Fruit fly (Drosophila melanogaster) whole organism, adult: ENCODE data around the gene CG31140.

Experiments used
- CG12768 ChIP-seq: fragments of 200-800 bp; sonication (Bioruptor generic); optimal IDR thresholded peaks from 2 replicates; lab custom pipeline; 2017; ENCODE audit warnings: missing biosample characterization, missing genetic modification characterization, mild to moderate bottlenecking, moderate library complexity, missing genetic modification reagents
- CG33017 ChIP-seq: fragments of 200-800 bp; sonication (Bioruptor generic); optimal IDR thresholded peaks from 2 replicates; lab custom pipeline; 2018; ENCODE audit warnings: missing biosample characterization, mild to moderate bottlenecking, missing genetic modification characterization, moderate library complexity
- Clk ChIP-seq: fragments of 200-800 bp; sonication (Bioruptor generic); optimal IDR thresholded peaks from 2 replicates; lab custom pipeline; 2017; ENCODE audit warnings: missing biosample characterization, missing genetic modification characterization
- ovo ChIP-seq: fragments of 200-800 bp; sonication (Bioruptor generic); optimal IDR thresholded peaks from 2 replicates; lab custom pipeline; 2016; ENCODE audit warnings: missing biosample characterization, missing genetic modification characterization
- tj ChIP-seq: fragments of 200-800 bp; sonication (Bioruptor generic); optimal IDR thresholded peaks from 3 replicates; lab custom pipeline; 2017; ENCODE audit warnings: missing biosample characterization, mild to moderate bottlenecking, missing genetic modification characterization, moderate library complexity
- toe ChIP-seq: fragments of 200-800 bp; sonication (Bioruptor generic); optimal IDR thresholded peaks from 2 replicates; lab custom pipeline; 2016; ENCODE audit warnings: missing biosample characterization, missing genetic modification characterization

DNA sequence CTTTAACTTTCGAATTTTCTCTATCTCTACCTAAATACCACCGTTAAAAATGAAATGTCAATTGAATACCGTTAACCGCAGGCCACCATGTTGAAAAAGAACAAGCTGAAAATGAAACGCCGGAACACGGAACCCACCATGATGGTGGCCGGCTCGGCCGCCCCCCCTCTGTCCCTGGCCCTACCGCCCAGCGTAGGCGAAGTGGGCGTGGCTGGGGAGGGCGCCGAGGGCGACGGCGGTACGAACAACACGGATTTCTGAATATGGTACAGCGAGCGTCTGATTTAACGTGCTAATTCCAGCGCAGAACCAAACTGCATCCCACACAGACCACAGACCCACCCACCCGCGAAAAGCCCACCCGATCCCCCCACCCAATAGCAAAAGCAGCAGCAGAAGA lies 18.7 kb downstream of the CG31140 start:
- TF ChIP-seq toe (GFP tag; lab: Kevin White, UChicago) (no peak), Clk (GFP tag; lab: Kevin White, UChicago) (no peak), tj (no peak), CG12768 (GFP tag; lab: Kevin White, UChicago) (no peak), CG33017 (no peak), ovo (GFP tag; lab: Kevin White, UChicago) (no peak)
